Worm (Caenorhabditis elegans): ENCODE results near the gene T28D9.4.

- TF ChIP-seq ama-1 (optimal IDR thresholded peaks at IDR 0.05), result no peak
- no peak for TF ChIP-seq tra-4 (tag; optimal IDR thresholded peaks at IDR 0.05)
- no peak for TF ChIP-seq F13C5.2 (tag; optimal IDR thresholded peaks at IDR 0.05)
- no peak for TF ChIP-seq hmg-4 (GFP tag; optimal IDR thresholded peaks at IDR 0.05)
- no peak for TF ChIP-seq tbx-37 (GFP tag; conservative IDR thresholded peaks at IDR 0.05)
- TF ChIP-seq hmbx-1 (tag; optimal IDR thresholded peaks at IDR 0.05), result no peak
- TF ChIP-seq flt-1 (GFP tag; IDR thresholded peaks at IDR 0.05), result no peak
- no peak for TF ChIP-seq sea-1 (GFP tag; conservative IDR thresholded peaks at IDR 0.05)
- no peak for TF ChIP-seq hnd-1 (tag; optimal IDR thresholded peaks at IDR 0.05)
- no peak for TF ChIP-seq scrt-1 (GFP tag; IDR thresholded peaks at IDR 0.05)
- no peak for TF ChIP-seq tbx-11 (GFP tag; IDR thresholded peaks at IDR 0.05)
- TF ChIP-seq ceh-13 (GFP tag; optimal IDR thresholded peaks at IDR 0.05), result no peak
- TF ChIP-seq aly-1 (tag; optimal IDR thresholded peaks at IDR 0.05), result no peak
- TF ChIP-seq B0310.2 (tag; optimal IDR thresholded peaks at IDR 0.05), result no peak
Observed at ce11 chrII:6449656-6450055, 27.1 kb upstream of the T28D9.4 start, which contains the start of gene nhr-22.

Measured in whole organism, early embryonic.